Worm (Caenorhabditis elegans) whole organism, L4 larva: Measurements from ENCODE around the gene Y46G5A.34.

Experiments used
- Y105C5A.15 ChIP-seq: fragments of 200-800 bp; sonication (Bioruptor generic); IDR thresholded peaks from 2 replicates; pipeline ENCODE4 v1.3.6; 2022; ENCODE audit warnings: missing genetic modification characterization, missing compliant biosample characterization
- Y75B8A.6 ChIP-seq: fragments of 200-800 bp; sonication (Bioruptor generic); IDR thresholded peaks from 2 replicates; pipeline ENCODE4 v1.3.6; 2022; ENCODE audit warnings: missing genetic modification reagents, missing genetic modification characterization, missing compliant biosample characterization
- ama-1 ChIP-seq: fragments of 150-350 bp; optimal IDR thresholded peaks from 2 replicates; lab custom pipeline; 2014; ENCODE audit warnings: inconsistent platforms, mixed read lengths
- arid-1 ChIP-seq: fragments of 200-800 bp; sonication (Bioruptor generic); conservative IDR thresholded peaks from 2 replicates; pipeline ENCODE4 v1.3.6; 2022; ENCODE audit warnings: missing genetic modification reagents, missing genetic modification characterization, missing compliant biosample characterization
- ceh-82 ChIP-seq: sonication (generic microtip); optimal IDR thresholded peaks from 2 replicates; lab custom pipeline; 2017; ENCODE audit warnings: missing biosample characterization, missing genetic modification characterization
- cey-2 ChIP-seq: sonication (generic microtip); optimal IDR thresholded peaks from 3 replicates; lab custom pipeline; 2017; ENCODE audit warnings: missing genetic modification characterization, mild to moderate bottlenecking, missing compliant biosample characterization, antibody characterized with exemption, borderline replicate concordance; ENCODE audit not compliant: insufficient read depth
- ctbp-1 ChIP-seq: fragments of 200-800 bp; sonication (Bioruptor generic); IDR thresholded peaks from 2 replicates; pipeline ENCODE4 v1.3.6; 2022; ENCODE audit warnings: missing genetic modification reagents, missing genetic modification characterization, missing compliant biosample characterization
- dmd-9 ChIP-seq: fragments of 200-800 bp; sonication (Bioruptor generic); IDR thresholded peaks from 2 replicates; pipeline ENCODE4 v1.3.6; 2022; ENCODE audit warnings: missing genetic modification reagents, missing genetic modification characterization, missing compliant biosample characterization
- dpl-1 ChIP-seq: fragments of 150-350 bp; optimal IDR thresholded peaks from 2 replicates; lab custom pipeline; 2014; ENCODE audit warnings: missing biosample characterization, missing genetic modification reagents, missing genetic modification characterization
- duxl-1 ChIP-seq: sonication (generic microtip); optimal IDR thresholded peaks from 2 replicates; lab custom pipeline; 2016; ENCODE audit warnings: mild to moderate bottlenecking, missing genetic modification characterization, moderate library complexity, missing compliant biosample characterization; ENCODE audit not compliant: poor library complexity
- dve-1 ChIP-seq: sonication (generic microtip); optimal IDR thresholded peaks from 2 replicates; lab custom pipeline; 2017; ENCODE audit warnings: antibody characterized with exemption, mild to moderate bottlenecking, missing genetic modification characterization, missing compliant biosample characterization; ENCODE audit not compliant: insufficient read depth
- fkh-10 ChIP-seq: fragments of 150-350 bp; optimal IDR thresholded peaks from 2 replicates; lab custom pipeline; 2014; ENCODE audit warnings: missing biosample characterization, missing genetic modification reagents, missing genetic modification characterization
- hif-1 ChIP-seq, 2 experiments: sonication (generic microtip); optimal IDR thresholded peaks; 2 replicates each; lab custom pipeline; 2016 to 2017; ENCODE audit warnings: missing compliant biosample characterization in 2 of 2, missing genetic modification characterization in 2 of 2, missing genetic modification reagents in 2 of 2, missing genotype in 2 of 2, mild to moderate bottlenecking in 1 of 2
- hlh-30 ChIP-seq: sonication (generic microtip); optimal IDR thresholded peaks from 2 replicates; lab custom pipeline; 2017; ENCODE audit warnings: antibody characterized with exemption, mild to moderate bottlenecking, missing genetic modification characterization, missing compliant biosample characterization; ENCODE audit not compliant: insufficient read depth
- hmg-1.1 ChIP-seq: fragments of 200-800 bp; sonication (Bioruptor generic); IDR thresholded peaks from 2 replicates; pipeline ENCODE4 v1.3.6; 2022; ENCODE audit warnings: missing genetic modification reagents, missing genetic modification characterization, missing compliant biosample characterization
- lin-1 ChIP-seq: fragments of 200-800 bp; sonication (Bioruptor generic); IDR thresholded peaks from 2 replicates; pipeline ENCODE4 v1.3.6; 2022; ENCODE audit warnings: missing genetic modification reagents, missing genetic modification characterization, missing compliant biosample characterization
- lin-13 ChIP-seq: fragments of 150-350 bp; optimal IDR thresholded peaks from 2 replicates; lab custom pipeline; 2014; ENCODE audit warnings: missing biosample characterization, missing genetic modification reagents, missing genetic modification characterization
- lin-38 ChIP-seq: fragments of 200-800 bp; sonication (Bioruptor generic); IDR thresholded peaks from 2 replicates; pipeline ENCODE4 v1.3.6; 2022; ENCODE audit warnings: missing genetic modification reagents, missing genetic modification characterization, missing compliant biosample characterization
- lin-39 ChIP-seq: fragments of 150-350 bp; optimal IDR thresholded peaks from 2 replicates; lab custom pipeline; 2014; ENCODE audit warnings: missing biosample characterization, missing genetic modification reagents, missing genetic modification characterization
- lsy-2 ChIP-seq, 2 experiments: fragments of 150-350 bp in 1 of 2; sonication (generic microtip) in 1 of 2; optimal IDR thresholded peaks; 2 replicates each; lab custom pipeline; 2014 to 2017; ENCODE audit warnings: missing biosample characterization in 2 of 2, missing genetic modification characterization in 2 of 2
- madf-9 ChIP-seq: fragments of 200-800 bp; sonication (Bioruptor generic); conservative IDR thresholded peaks from 2 replicates; pipeline ENCODE4 v1.3.6; 2022; ENCODE audit warnings: missing genetic modification reagents, missing genetic modification characterization, missing compliant biosample characterization
- mdt-29 ChIP-seq: fragments of 200-800 bp; sonication (Bioruptor generic); IDR thresholded peaks from 2 replicates; pipeline ENCODE4 v1.3.6; 2022; ENCODE audit warnings: missing genetic modification reagents, missing genetic modification characterization, missing compliant biosample characterization
- mep-1 ChIP-seq: fragments of 150-350 bp; sonication (generic microtip); optimal IDR thresholded peaks from 3 replicates; lab custom pipeline; 2014; ENCODE audit warnings: missing biosample characterization, missing genetic modification characterization
- mes-2 ChIP-seq: sonication (generic microtip); optimal IDR thresholded peaks from 2 replicates; lab custom pipeline; 2016; ENCODE audit warnings: missing genotype, mild to moderate bottlenecking, missing genetic modification characterization, missing compliant biosample characterization; ENCODE audit not compliant: poor library complexity, severe bottlenecking
- mxl-3 ChIP-seq: fragments of 200-800 bp; sonication (Bioruptor generic); optimal IDR thresholded peaks from 2 replicates; lab custom pipeline; 2018; ENCODE audit warnings: mild to moderate bottlenecking, missing genetic modification characterization, missing compliant biosample characterization
- nhr-102 ChIP-seq: sonication (generic microtip); optimal IDR thresholded peaks from 2 replicates; lab custom pipeline; 2016; ENCODE audit warnings: mild to moderate bottlenecking, missing genetic modification characterization, moderate library complexity, missing compliant biosample characterization
- nhr-11 ChIP-seq: fragments of 150-350 bp; optimal IDR thresholded peaks from 2 replicates; lab custom pipeline; 2014; ENCODE audit warnings: missing biosample characterization, missing genetic modification characterization
- nhr-25 ChIP-seq: sonication (generic microtip); optimal IDR thresholded peaks from 2 replicates; lab custom pipeline; 2017; ENCODE audit warnings: missing genetic modification characterization, mild to moderate bottlenecking, missing compliant biosample characterization, antibody characterized with exemption, moderate library complexity, borderline replicate concordance; ENCODE audit not compliant: insufficient read depth
- nhr-28 ChIP-seq: fragments of 150-350 bp; optimal IDR thresholded peaks from 2 replicates; lab custom pipeline; 2014; ENCODE audit warnings: missing biosample characterization, missing genetic modification characterization
- pqm-1 ChIP-seq: sonication (generic microtip); optimal IDR thresholded peaks from 2 replicates; lab custom pipeline; 2017; ENCODE audit warnings: missing biosample characterization, missing genetic modification characterization
- rbr-2 ChIP-seq: sonication (generic microtip); optimal IDR thresholded peaks from 2 replicates; lab custom pipeline; 2016; ENCODE audit warnings: missing genotype, missing genetic modification characterization, missing compliant biosample characterization
- sdz-12 ChIP-seq: fragments of 200-800 bp; sonication (Bioruptor generic); optimal IDR thresholded peaks from 2 replicates; lab custom pipeline; 2018; ENCODE audit warnings: mild to moderate bottlenecking, missing genetic modification characterization, missing compliant biosample characterization
- skn-1 ChIP-seq: fragments of 150-350 bp; optimal IDR thresholded peaks from 2 replicates; lab custom pipeline; 2014; ENCODE audit warnings: missing biosample characterization, missing genetic modification characterization
- snpc-1.2 ChIP-seq: fragments of 200-800 bp; sonication (Bioruptor generic); IDR thresholded peaks from 2 replicates; pipeline ENCODE4 v1.3.6; 2022; ENCODE audit warnings: missing genetic modification reagents, missing genetic modification characterization, missing compliant biosample characterization
- spr-1 ChIP-seq: sonication (generic microtip); optimal IDR thresholded peaks from 2 replicates; lab custom pipeline; 2016; ENCODE audit warnings: mild to moderate bottlenecking, missing genetic modification characterization, missing compliant biosample characterization
- tag-97 ChIP-seq: fragments of 200-800 bp; sonication (Bioruptor generic); IDR thresholded peaks from 2 replicates; pipeline ENCODE4 v1.3.6; 2022; ENCODE audit warnings: missing genetic modification characterization, missing compliant biosample characterization
- tra-1 ChIP-seq: fragments of 200-800 bp; sonication (Bioruptor generic); IDR thresholded peaks from 2 replicates; pipeline ENCODE4 v1.3.6; 2022; ENCODE audit warnings: missing genetic modification reagents, missing genetic modification characterization, missing compliant biosample characterization
- unc-130 ChIP-seq: sonication (generic microtip); optimal IDR thresholded peaks from 2 replicates; lab custom pipeline; 2016; ENCODE audit warnings: missing genetic modification reagents, missing genetic modification characterization, missing compliant biosample characterization
- zag-1 ChIP-seq: fragments of 150-350 bp; optimal IDR thresholded peaks from 2 replicates; lab custom pipeline; 2014; ENCODE audit warnings: missing biosample characterization, missing genetic modification characterization
- zfp-3 ChIP-seq: fragments of 200-800 bp; sonication (Bioruptor generic); conservative IDR thresholded peaks from 2 replicates; pipeline ENCODE4 v1.3.6; 2022; ENCODE audit warnings: missing genetic modification reagents, missing genetic modification characterization, missing compliant biosample characterization

Gene Y46G5A.34

DNA sequence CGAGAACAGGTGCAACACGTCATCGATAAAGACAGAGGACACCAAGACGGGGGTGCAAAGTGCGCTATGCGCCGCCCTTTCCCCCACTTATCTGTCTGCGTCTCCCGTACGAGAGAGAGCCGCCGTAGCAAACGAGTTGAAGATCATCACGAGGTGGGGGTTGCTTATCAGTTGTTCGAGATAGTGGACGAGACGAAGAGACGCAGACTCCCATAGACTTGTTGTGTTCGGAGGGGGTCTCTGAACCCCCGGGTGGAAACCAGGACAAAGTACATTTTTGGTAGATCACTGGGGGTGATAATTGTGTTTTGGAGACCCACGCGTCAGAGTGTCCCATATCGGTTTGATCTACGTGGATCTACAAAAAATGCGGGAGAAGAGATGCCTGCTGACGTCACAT lies 22.3 kb downstream of the Y46G5A.34 start (continued):
- no peak for TF ChIP-seq unc-130
- TF ChIP-seq sdz-12 = no peak
- TF ChIP-seq mep-1 (tag; lab: Kevin White, UChicago) = peak; percentile 77
- TF ChIP-seq tag-97 (GFP tag; lab: Robert Waterston, UW) = no peak
- TF ChIP-seq cey-2 (tag; lab: Kevin White, UChicago) = peak; percentile 22
- TF ChIP-seq Y105C5A.15 (GFP tag; lab: Robert Waterston, UW) = no peak
- TF ChIP-seq lin-1 (GFP tag; lab: Robert Waterston, UW) = peak; percentile 94
- TF ChIP-seq hmg-1.1 = peak; percentile 74
- TF ChIP-seq nhr-25 (tag; lab: Kevin White, UChicago) = no peak
- TF ChIP-seq nhr-28 (tag; lab: Kevin White, UChicago) = peak; percentile 94
- TF ChIP-seq lin-38 (GFP tag; lab: Robert Waterston, UW) = peak; percentile 74
- no peak for TF ChIP-seq fkh-10
- TF ChIP-seq dpl-1 (GFP tag; lab: Kevin White, UChicago) = peak; percentile 62
- peak; percentile 31; the same call in 1 of the 2 replicates for TF ChIP-seq ctbp-1 (GFP tag; lab: Robert Waterston, UW)
- TF ChIP-seq dmd-9 (GFP tag; lab: Robert Waterston, UW) = peak; percentile 11; the same call in 1 of the 2 replicates
- peak; percentile 46 for TF ChIP-seq duxl-1
- no peak for TF ChIP-seq skn-1 (tag; lab: Kevin White, UChicago)
- peak; percentile 96 for TF ChIP-seq dve-1
- TF ChIP-seq nhr-11 (tag; lab: Kevin White, UChicago) = peak; percentile 89
- peak; percentile 91 for TF ChIP-seq nhr-102 (tag; lab: Kevin White, UChicago)
- peak; percentile 56 for TF ChIP-seq snpc-1.2 (GFP tag; lab: Robert Waterston, UW)
- peak; percentile 57; the same call in 1 of the 2 replicates for TF ChIP-seq Y75B8A.6 (GFP tag; lab: Robert Waterston, UW)
- TF ChIP-seq tra-1 (GFP tag; lab: Robert Waterston, UW) = peak; percentile 83; the same call in 1 of the 2 replicates
- TF ChIP-seq lin-13 (GFP tag; lab: Kevin White, UChicago) = peak; percentile 56
- peak; percentile 94 for TF ChIP-seq hlh-30
- TF ChIP-seq rbr-2 (tag; lab: Kevin White, UChicago) = peak; percentile 58
- TF ChIP-seq lin-39 = no peak
- no peak for TF ChIP-seq zag-1 (tag; lab: Kevin White, UChicago)
- peak; percentile 94 for TF ChIP-seq mdt-29
- peak; percentile 33 to 76 for TF ChIP-seq lsy-2 (tag; optimal IDR thresholded peaks at IDR 0.05; lab: Kevin White, UChicago)
- peak; percentile 72 for TF ChIP-seq spr-1 (tag; lab: Kevin White, UChicago)
- peak; percentile 63 for TF ChIP-seq mes-2 (tag; lab: Kevin White, UChicago)
- peak; percentile 84 for TF ChIP-seq mxl-3 (GFP tag; lab: Kevin White, UChicago)
- TF ChIP-seq madf-9 = 0 out of 2 replicates have a peak, but pooled peaks have one; percentile 47
- TF ChIP-seq hif-1 (tag; optimal IDR thresholded peaks at IDR 0.05; lab: Kevin White, UChicago) = peak in 1 of 2 experiments; percentile 73
- TF ChIP-seq zfp-3 (GFP tag; lab: Robert Waterston, UW) = peak; percentile 69; the same call in 1 of the 2 replicates
- TF ChIP-seq arid-1 (GFP tag; lab: Robert Waterston, UW) = peak; percentile 84

DNA sequence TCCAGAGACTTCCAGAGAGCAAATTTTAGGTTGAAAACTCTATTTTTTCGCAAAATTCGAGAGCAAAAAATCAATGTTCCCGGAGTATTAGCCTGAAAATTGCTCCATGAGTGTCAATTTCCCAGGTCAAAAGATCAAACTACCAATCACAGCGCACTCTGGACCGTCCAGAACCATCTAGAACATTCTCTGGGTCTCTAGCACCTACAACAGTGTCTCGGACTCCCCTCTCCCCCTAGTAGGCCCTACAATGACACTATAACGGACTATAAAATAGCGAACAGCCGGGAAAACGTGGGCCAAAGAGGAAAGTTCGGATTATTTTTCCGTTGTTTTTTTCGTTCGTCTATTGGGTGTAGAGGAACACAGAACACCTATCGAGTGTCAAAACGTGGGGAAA lies 22.9 kb downstream of the Y46G5A.34 start:
- peak; percentile 13 for TF ChIP-seq nhr-28 (tag; lab: Kevin White, UChicago)
- peak; percentile 56; the same call in 1 of the 2 replicates for TF ChIP-seq mdt-29
- no peak for TF ChIP-seq arid-1 (GFP tag; lab: Robert Waterston, UW)
- TF ChIP-seq hmg-1.1 = no peak
- no peak for TF ChIP-seq pqm-1 (tag; lab: Kevin White, UChicago)
- no peak for TF ChIP-seq ama-1 (lab: Kevin White, UChicago)
- TF ChIP-seq ceh-82 (tag; lab: Kevin White, UChicago) = no peak
- TF ChIP-seq ctbp-1 (GFP tag; lab: Robert Waterston, UW) = 0 out of 2 replicates have a peak, but pooled peaks have one; percentile 8
